Worm (Caenorhabditis elegans) whole organism, L1 larva: ENCODE data around the gene F42E11.3.

Experiments
- ces-1 ChIP-seq: fragments of 150-350 bp; optimal IDR thresholded peaks from 2 replicates; lab custom pipeline; 2014; ENCODE audit warnings: missing biosample characterization, missing genetic modification reagents, missing genetic modification characterization
- lin-13 ChIP-seq: fragments of 150-350 bp; optimal IDR thresholded peaks from 2 replicates; lab custom pipeline; 2014; ENCODE audit warnings: missing biosample characterization, missing genetic modification reagents, missing genetic modification characterization
- lin-39 ChIP-seq: fragments of 150-350 bp; optimal IDR thresholded peaks from 2 replicates; lab custom pipeline; 2014; ENCODE audit warnings: missing biosample characterization, missing genetic modification reagents, missing genetic modification characterization
- mdl-1 ChIP-seq, 2 experiments: fragments of 150-350 bp; optimal IDR thresholded peaks; 2 replicates each; lab custom pipeline; 2014 to 2017; ENCODE audit warnings: missing biosample characterization in 2 of 2, missing genetic modification characterization in 2 of 2, inconsistent platforms in 1 of 2

- TF ChIP-seq ces-1 (GFP tag; lab: Kevin White, UChicago) (no peak), lin-39 (no peak), mdl-1 (tag; optimal IDR thresholded peaks at IDR 0.05; lab: Kevin White, UChicago) (no peak), lin-13 (GFP tag; lab: Kevin White, UChicago) (no peak)
Observed at ce11 chrX:11367640-11368039, 7.8 kb downstream of the F42E11.3 start.
